In genomic region chrX:7230321-7230720, ce11 we compare ENCODE assay signal across 2 worm cellular contexts.
A peak's percentile ranks its signal among the peaks of the same experiment; 100 is the strongest.
TF ChIP-seq lines count a peak whose summit lies in the region.

No protein-coding gene starts in this region.

TF ChIP-seq in whole organism, L1 larva, 84 proteins besides CTCF, POLR2A, EP300 and RAD21 (continued from another document):
- TF ChIP-seq egl-27 (tag; optimal IDR thresholded peaks at IDR 0.05; lab: Kevin White, UChicago) (no peak), irx-1 (tag; optimal IDR thresholded peaks at IDR 0.05; lab: Kevin White, UChicago) (peak; percentile 3), nhr-84 (tag; optimal IDR thresholded peaks at IDR 0.05; lab: Kevin White, UChicago) (no peak), unc-130 (tag; optimal IDR thresholded peaks at IDR 0.05; lab: Kevin White, UChicago) (no peak), F16B12.6 (tag; optimal IDR thresholded peaks at IDR 0.05; lab: Kevin White, UChicago) (no peak), ztf-4 (tag; optimal IDR thresholded peaks at IDR 0.05; lab: Kevin White, UChicago) (no peak), lir-3 (tag; optimal IDR thresholded peaks at IDR 0.05; lab: Kevin White, UChicago; ENCODE audit: poor library complexity) (no peak), nhr-237 (tag; optimal IDR thresholded peaks at IDR 0.05; lab: Kevin White, UChicago) (no peak), nhr-19 (GFP tag; conservative IDR thresholded peaks at IDR 0.05; lab: Robert Waterston, UW) (no peak), dpl-1 (GFP tag; optimal IDR thresholded peaks at IDR 0.05; lab: Kevin White, UChicago) (no peak), fkh-10 (GFP tag; optimal IDR thresholded peaks at IDR 0.05; lab: Kevin White, UChicago) (no peak), tlp-1 (tag; optimal IDR thresholded peaks at IDR 0.05; lab: Kevin White, UChicago) (no peak), ceh-90 (tag; optimal IDR thresholded peaks at IDR 0.05; lab: Kevin White, UChicago) (no peak), egl-13 (tag; optimal IDR thresholded peaks at IDR 0.05; lab: Kevin White, UChicago) (no peak), unc-86 (tag; optimal IDR thresholded peaks at IDR 0.05; lab: Kevin White, UChicago) (no peak), rnt-1 (tag; optimal IDR thresholded peaks at IDR 0.05; lab: Kevin White, UChicago) (peak; percentile 47), pqm-1 (tag; optimal IDR thresholded peaks at IDR 0.05; lab: Kevin White, UChicago) (no peak), nhr-77 (tag; optimal IDR thresholded peaks at IDR 0.05; lab: Kevin White, UChicago) (no peak), fkh-4 (tag; optimal IDR thresholded peaks at IDR 0.05; lab: Kevin White, UChicago; ENCODE audit: borderline replicate concordance) (no peak), unc-30 (tag; optimal IDR thresholded peaks at IDR 0.05; lab: Kevin White, UChicago) (no peak), Y116A8C.19 (tag; optimal IDR thresholded peaks at IDR 0.05; lab: Kevin White, UChicago; ENCODE audit: borderline replicate concordance) (no peak), nhr-90 (tag; optimal IDR thresholded peaks at IDR 0.05; lab: Kevin White, UChicago; ENCODE audit: poor library complexity) (no peak), dsc-1 (tag; optimal IDR thresholded peaks at IDR 0.05; lab: Kevin White, UChicago) (peak; percentile 10), fos-1 (tag; optimal IDR thresholded peaks at IDR 0.05; lab: Kevin White, UChicago) (peak; percentile 12), nhr-12 (tag; optimal IDR thresholded peaks at IDR 0.05; lab: Kevin White, UChicago) (no peak), swsn-7 (tag; optimal IDR thresholded peaks at IDR 0.05; lab: Kevin White, UChicago) (no peak), ceh-8 (GFP tag; optimal IDR thresholded peaks at IDR 0.05; lab: Kevin White, UChicago) (no peak), efl-3 (GFP tag; optimal IDR thresholded peaks at IDR 0.05; lab: Kevin White, UChicago) (no peak), ztf-11 (tag; optimal IDR thresholded peaks at IDR 0.05; lab: Kevin White, UChicago) (no peak), pax-3 (tag; optimal IDR thresholded peaks at IDR 0.05; lab: Kevin White, UChicago) (no peak), nhr-28 (tag; optimal IDR thresholded peaks at IDR 0.05; lab: Kevin White, UChicago) (no peak), mef-2 (tag; optimal IDR thresholded peaks at IDR 0.05; lab: Kevin White, UChicago) (no peak), mab-9 (GFP tag; IDR thresholded peaks at IDR 0.05; lab: Robert Waterston, UW) (no peak), lin-39 (tag; optimal IDR thresholded peaks at IDR 0.05; lab: Kevin White, UChicago) (no peak), sptf-1 (tag; optimal IDR thresholded peaks at IDR 0.05; lab: Kevin White, UChicago) (no peak), fkh-8 (tag; optimal IDR thresholded peaks at IDR 0.05; lab: Kevin White, UChicago) (no peak), alr-1 (tag; optimal IDR thresholded peaks at IDR 0.05; lab: Kevin White, UChicago; ENCODE audit: borderline replicate concordance) (no peak), jun-1 (tag; optimal IDR thresholded peaks at IDR 0.05; lab: Kevin White, UChicago) (no peak), nhr-71 (tag; optimal IDR thresholded peaks at IDR 0.05; lab: Kevin White, UChicago) (peak; percentile 35)

TF ChIP-seq in whole organism, L4 larva, 104 proteins besides CTCF, POLR2A, EP300 and RAD21 (continued from another document):
- TF ChIP-seq saeg-2 (GFP tag; IDR thresholded peaks at IDR 0.05; lab: Robert Waterston, UW) (no peak), aly-2 (tag; optimal IDR thresholded peaks at IDR 0.05; lab: Kevin White, UChicago) (no peak), daf-19 (GFP tag; conservative IDR thresholded peaks at IDR 0.05; lab: Robert Waterston, UW) (no peak), ceh-32 (tag; optimal IDR thresholded peaks at IDR 0.05; lab: Kevin White, UChicago; ENCODE audit: poor library complexity) (no peak), R02D3.7 (tag; optimal IDR thresholded peaks at IDR 0.05; lab: Kevin White, UChicago) (no peak), lin-38 (GFP tag; IDR thresholded peaks at IDR 0.05; lab: Robert Waterston, UW) (no peak), F26F4.8 (GFP tag; conservative IDR thresholded peaks at IDR 0.05; lab: Robert Waterston, UW) (no peak), nhr-42 (GFP tag; IDR thresholded peaks at IDR 0.05; lab: Robert Waterston, UW) (no peak), nhr-237 (tag; optimal IDR thresholded peaks at IDR 0.05; lab: Kevin White, UChicago) (no peak), php-3 (GFP tag; IDR thresholded peaks at IDR 0.05; lab: Robert Waterston, UW) (no peak), Y75B8A.6 (GFP tag; IDR thresholded peaks at IDR 0.05; lab: Robert Waterston, UW) (no peak), unc-130 (GFP tag; optimal IDR thresholded peaks at IDR 0.05; lab: Kevin White, UChicago) (no peak), ces-1 (GFP tag; optimal IDR thresholded peaks at IDR 0.05; lab: Kevin White, UChicago) (no peak), lim-7 (GFP tag; IDR thresholded peaks at IDR 0.05; lab: Robert Waterston, UW) (no peak), ztf-11 (tag; optimal IDR thresholded peaks at IDR 0.05; lab: Kevin White, UChicago) (no peak), fos-1 (tag; optimal IDR thresholded peaks at IDR 0.05; lab: Kevin White, UChicago) (no peak), snpc-4 (tag; optimal IDR thresholded peaks at IDR 0.05; lab: Kevin White, UChicago) (no peak), ztf-7 (tag; optimal IDR thresholded peaks at IDR 0.05; lab: Kevin White, UChicago) (no peak), fkh-10 (GFP tag; optimal IDR thresholded peaks at IDR 0.05; lab: Kevin White, UChicago) (no peak), zag-1 (tag; optimal IDR thresholded peaks at IDR 0.05; lab: Kevin White, UChicago) (no peak), madf-5 (GFP tag; IDR thresholded peaks at IDR 0.05; lab: Robert Waterston, UW) (no peak), nhr-48 (tag; optimal IDR thresholded peaks at IDR 0.05; lab: Kevin White, UChicago) (no peak), F49E8.2 (tag; optimal IDR thresholded peaks at IDR 0.05; lab: Kevin White, UChicago; ENCODE audit: borderline replicate concordance) (no peak), skn-1 (tag; optimal IDR thresholded peaks at IDR 0.05; lab: Kevin White, UChicago) (peak; percentile 31), zfp-2 (tag; optimal IDR thresholded peaks at IDR 0.05; lab: Kevin White, UChicago) (no peak), dpl-1 (GFP tag; optimal IDR thresholded peaks at IDR 0.05; lab: Kevin White, UChicago) (no peak), duxl-1 (tag; optimal IDR thresholded peaks at IDR 0.05; lab: Kevin White, UChicago; ENCODE audit: poor library complexity) (peak; percentile 20), D1046.2 (GFP tag; IDR thresholded peaks at IDR 0.05; lab: Robert Waterston, UW) (no peak), F37D6.2 (tag; optimal IDR thresholded peaks at IDR 0.05; lab: Kevin White, UChicago) (no peak), zip-2 (tag; optimal IDR thresholded peaks at IDR 0.05; lab: Kevin White, UChicago) (no peak), mes-2 (tag; optimal IDR thresholded peaks at IDR 0.05; lab: Kevin White, UChicago; ENCODE audit: poor library complexity, severe bottlenecking) (peak; percentile 13), madf-9 (GFP tag; conservative IDR thresholded peaks at IDR 0.05; lab: Robert Waterston, UW) (no peak), hlh-30 (tag; optimal IDR thresholded peaks at IDR 0.05; lab: Kevin White, UChicago; ENCODE audit: insufficient read depth) (peak; percentile 29), ctbp-1 (GFP tag; IDR thresholded peaks at IDR 0.05; lab: Robert Waterston, UW) (no peak), dmd-9 (GFP tag; IDR thresholded peaks at IDR 0.05; lab: Robert Waterston, UW) (no peak)
